Worm (Caenorhabditis elegans) whole organism, L1 larva: ENCODE data around the gene C04A2.15.

Source experiments
- C16A3.4 ChIP-seq: fragments of 150-350 bp; optimal IDR thresholded peaks from 2 replicates; lab custom pipeline; 2014; ENCODE audit warnings: missing biosample characterization, missing genetic modification characterization
- C34B4.2 ChIP-seq: sonication (generic microtip); optimal IDR thresholded peaks from 2 replicates; lab custom pipeline; 2017; ENCODE audit warnings: mild to moderate bottlenecking, missing genetic modification characterization, missing compliant biosample characterization
- F16B12.6 ChIP-seq: fragments of 150-350 bp; optimal IDR thresholded peaks from 2 replicates; lab custom pipeline; 2014; ENCODE audit warnings: missing biosample characterization, missing genetic modification characterization
- aha-1 ChIP-seq: fragments of 150-350 bp; optimal IDR thresholded peaks from 2 replicates; lab custom pipeline; 2014; ENCODE audit warnings: missing biosample characterization, missing genetic modification characterization
- alr-1 ChIP-seq: fragments of 200-800 bp; sonication (Bioruptor generic); optimal IDR thresholded peaks from 2 replicates; lab custom pipeline; 2018; ENCODE audit warnings: borderline replicate concordance, mild to moderate bottlenecking, missing genetic modification characterization, missing compliant biosample characterization
- aly-2 ChIP-seq: fragments of 150-350 bp; optimal IDR thresholded peaks from 2 replicates; lab custom pipeline; 2014; ENCODE audit warnings: missing biosample characterization, missing genetic modification characterization
- blmp-1 ChIP-seq: fragments of 150-350 bp; optimal IDR thresholded peaks from 2 replicates; lab custom pipeline; 2014; ENCODE audit warnings: missing biosample characterization, missing genetic modification characterization
- ceh-63 ChIP-seq: fragments of 200-800 bp; sonication (Bioruptor generic); optimal IDR thresholded peaks from 2 replicates; lab custom pipeline; 2018; ENCODE audit warnings: mild to moderate bottlenecking, missing genetic modification characterization, missing compliant biosample characterization
- ceh-8 ChIP-seq: fragments of 200-800 bp; sonication (Bioruptor generic); optimal IDR thresholded peaks from 2 replicates; lab custom pipeline; 2018; ENCODE audit warnings: mild to moderate bottlenecking, missing genetic modification characterization, moderate library complexity, missing compliant biosample characterization
- ceh-88 ChIP-seq: fragments of 200-800 bp; sonication (Bioruptor generic); IDR thresholded peaks from 2 replicates; pipeline ENCODE4 v1.3.6; 2022; ENCODE audit warnings: missing genetic modification characterization, missing compliant biosample characterization
- dsc-1 ChIP-seq: sonication (generic microtip); optimal IDR thresholded peaks from 2 replicates; lab custom pipeline; 2016; ENCODE audit warnings: mild to moderate bottlenecking, missing genetic modification characterization, missing compliant biosample characterization
- efl-1 ChIP-seq, 4 experiments: fragments of 150-350 bp; optimal IDR thresholded peaks in 3 of 4; peaks in 1 of 4; 1 replicate in 1 of 4; 2 replicates in 3 of 4; lab custom pipeline; 2014; ENCODE audit warnings: missing biosample characterization in 2 of 4, missing genetic modification characterization in 2 of 4, missing genetic modification reagents in 2 of 4
- efl-3 ChIP-seq: fragments of 200-800 bp; sonication (Bioruptor generic); optimal IDR thresholded peaks from 2 replicates; lab custom pipeline; 2018; ENCODE audit warnings: mild to moderate bottlenecking, missing genetic modification characterization, missing compliant biosample characterization
- egl-27 ChIP-seq, 2 experiments: fragments of 150-350 bp in 1 of 2; sonication (generic microtip); optimal IDR thresholded peaks; 3 replicates each; lab custom pipeline; 2017 to 2018; ENCODE audit warnings: missing biosample characterization in 2 of 2, missing genetic modification characterization in 2 of 2, missing genetic modification reagents in 2 of 2
- elt-3 ChIP-seq, 6 experiments: fragments of 150-350 bp in 1 of 6; sonication (generic microtip); optimal IDR thresholded peaks; 2 replicates each; lab custom pipeline; 2017 to 2018; ENCODE audit warnings: missing biosample characterization in 6 of 6, missing genetic modification characterization in 6 of 6, inconsistent platforms in 1 of 6
- fkh-10 ChIP-seq: sonication (generic microtip); optimal IDR thresholded peaks from 2 replicates; lab custom pipeline; 2017; ENCODE audit warnings: missing biosample characterization, missing genetic modification reagents, missing genetic modification characterization
- fkh-4 ChIP-seq: sonication (generic microtip); optimal IDR thresholded peaks from 2 replicates; lab custom pipeline; 2016; ENCODE audit warnings: missing compliant biosample characterization, missing genetic modification characterization, borderline replicate concordance
- hpl-2 ChIP-seq: fragments of 150-350 bp; optimal IDR thresholded peaks from 2 replicates; lab custom pipeline; 2014; ENCODE audit warnings: missing biosample characterization, missing genetic modification reagents, missing genetic modification characterization
- isw-1 ChIP-seq: fragments of 200-800 bp; sonication (Bioruptor generic); IDR thresholded peaks from 2 replicates; pipeline ENCODE4 v1.3.6; 2022; ENCODE audit warnings: missing genetic modification characterization, missing compliant biosample characterization
- jun-1 ChIP-seq: fragments of 150-350 bp; optimal IDR thresholded peaks from 2 replicates; lab custom pipeline; 2014; ENCODE audit warnings: missing biosample characterization, missing genetic modification reagents, missing genetic modification characterization
- lin-13 ChIP-seq: fragments of 150-350 bp; optimal IDR thresholded peaks from 2 replicates; lab custom pipeline; 2014; ENCODE audit warnings: missing biosample characterization, missing genetic modification reagents, missing genetic modification characterization
- lin-15B ChIP-seq: fragments of 150-350 bp; sonication (generic microtip); optimal IDR thresholded peaks from 3 replicates; lab custom pipeline; 2014; ENCODE audit warnings: missing biosample characterization, missing genetic modification characterization
- lin-35 ChIP-seq, 2 experiments: fragments of 150-350 bp; optimal IDR thresholded peaks; 2 replicates each; lab custom pipeline; 2014; ENCODE audit warnings: missing biosample characterization in 2 of 2, missing genetic modification characterization in 2 of 2, missing genetic modification reagents in 2 of 2
- lir-3 ChIP-seq: sonication (generic microtip); optimal IDR thresholded peaks from 2 replicates; lab custom pipeline; 2016; ENCODE audit warnings: mild to moderate bottlenecking, missing genetic modification characterization, moderate library complexity, missing compliant biosample characterization; ENCODE audit not compliant: poor library complexity
- lsy-2 ChIP-seq, 2 experiments: fragments of 150-350 bp; optimal IDR thresholded peaks; 2 replicates each; lab custom pipeline; 2014; ENCODE audit warnings: missing biosample characterization in 2 of 2, missing genetic modification characterization in 2 of 2
- mdl-1 ChIP-seq, 2 experiments: fragments of 150-350 bp; optimal IDR thresholded peaks; 2 replicates each; lab custom pipeline; 2014 to 2017; ENCODE audit warnings: missing biosample characterization in 2 of 2, missing genetic modification characterization in 2 of 2, inconsistent platforms in 1 of 2
- mep-1 ChIP-seq: fragments of 150-350 bp; optimal IDR thresholded peaks from 2 replicates; lab custom pipeline; 2014; ENCODE audit warnings: missing biosample characterization, missing genetic modification characterization
- nhr-11 ChIP-seq: fragments of 150-350 bp; optimal IDR thresholded peaks from 2 replicates; lab custom pipeline; 2014; ENCODE audit warnings: missing biosample characterization, missing genetic modification characterization
- nhr-12 ChIP-seq: sonication (generic microtip); optimal IDR thresholded peaks from 2 replicates; lab custom pipeline; 2017; ENCODE audit warnings: missing biosample characterization, missing genetic modification characterization
- nhr-19 ChIP-seq: fragments of 200-800 bp; sonication (Bioruptor generic); conservative IDR thresholded peaks from 2 replicates; pipeline ENCODE4 v1.3.6; 2022; ENCODE audit warnings: missing genetic modification characterization, missing compliant biosample characterization
- nhr-28 ChIP-seq: fragments of 150-350 bp; optimal IDR thresholded peaks from 2 replicates; lab custom pipeline; 2014; ENCODE audit warnings: missing biosample characterization, missing genetic modification characterization
- nhr-77 ChIP-seq: fragments of 150-350 bp; optimal IDR thresholded peaks from 2 replicates; lab custom pipeline; 2014; ENCODE audit warnings: missing biosample characterization, missing genetic modification characterization
- nhr-85 ChIP-seq: sonication (generic microtip); peaks from one replicate; lab custom pipeline; 2016; ENCODE audit warnings: missing genetic modification characterization, inconsistent platforms, missing compliant biosample characterization
- pax-3 ChIP-seq: fragments of 200-800 bp; sonication (Bioruptor generic); optimal IDR thresholded peaks from 2 replicates; lab custom pipeline; 2018; ENCODE audit warnings: mild to moderate bottlenecking, missing genetic modification characterization, moderate library complexity, missing compliant biosample characterization
- snu-23 ChIP-seq: sonication (generic microtip); optimal IDR thresholded peaks from 2 replicates; lab custom pipeline; 2016; ENCODE audit warnings: missing genetic modification characterization, missing compliant biosample characterization
- sptf-1 ChIP-seq: fragments of 150-350 bp; optimal IDR thresholded peaks from 2 replicates; lab custom pipeline; 2014; ENCODE audit warnings: missing biosample characterization, missing genetic modification characterization
- sup-37 ChIP-seq: fragments of 200-800 bp; sonication (Bioruptor generic); optimal IDR thresholded peaks from 2 replicates; lab custom pipeline; 2018; ENCODE audit warnings: mild to moderate bottlenecking, missing genetic modification characterization, missing compliant biosample characterization
- swsn-7 ChIP-seq: sonication (generic microtip); optimal IDR thresholded peaks from 2 replicates; lab custom pipeline; 2016; ENCODE audit warnings: missing genetic modification characterization, missing compliant biosample characterization
- tlp-1 ChIP-seq: fragments of 150-350 bp; optimal IDR thresholded peaks from 2 replicates; lab custom pipeline; 2014; ENCODE audit warnings: missing biosample characterization, missing genetic modification characterization
- unc-30 ChIP-seq: sonication (generic microtip); optimal IDR thresholded peaks from 2 replicates; lab custom pipeline; 2017; ENCODE audit warnings: missing biosample characterization, missing genetic modification characterization
- unc-62 ChIP-seq: fragments of 150-350 bp; optimal IDR thresholded peaks from 2 replicates; lab custom pipeline; 2014; ENCODE audit warnings: missing biosample characterization, missing genetic modification reagents, missing genetic modification characterization
- unc-86 ChIP-seq: sonication (generic microtip); optimal IDR thresholded peaks from 2 replicates; lab custom pipeline; 2016; ENCODE audit warnings: missing genetic modification characterization, missing compliant biosample characterization
- xbp-1 ChIP-seq: sonication (generic microtip); optimal IDR thresholded peaks from 2 replicates; lab custom pipeline; 2016; ENCODE audit warnings: missing genetic modification characterization, missing compliant biosample characterization
- zag-1 ChIP-seq: fragments of 150-350 bp; optimal IDR thresholded peaks from 2 replicates; lab custom pipeline; 2014; ENCODE audit warnings: missing biosample characterization, missing genetic modification characterization
- ztf-11 ChIP-seq, 2 experiments: sonication (generic microtip); optimal IDR thresholded peaks; 2 replicates each; lab custom pipeline; 2016 to 2017; ENCODE audit warnings: missing genetic modification characterization in 2 of 2, missing biosample characterization in 1 of 2, missing compliant biosample characterization in 1 of 2
- ztf-4 ChIP-seq: fragments of 150-350 bp; optimal IDR thresholded peaks from 2 replicates; lab custom pipeline; 2014; ENCODE audit warnings: missing biosample characterization, missing genetic modification characterization

Gene C04A2.15

DNA sequence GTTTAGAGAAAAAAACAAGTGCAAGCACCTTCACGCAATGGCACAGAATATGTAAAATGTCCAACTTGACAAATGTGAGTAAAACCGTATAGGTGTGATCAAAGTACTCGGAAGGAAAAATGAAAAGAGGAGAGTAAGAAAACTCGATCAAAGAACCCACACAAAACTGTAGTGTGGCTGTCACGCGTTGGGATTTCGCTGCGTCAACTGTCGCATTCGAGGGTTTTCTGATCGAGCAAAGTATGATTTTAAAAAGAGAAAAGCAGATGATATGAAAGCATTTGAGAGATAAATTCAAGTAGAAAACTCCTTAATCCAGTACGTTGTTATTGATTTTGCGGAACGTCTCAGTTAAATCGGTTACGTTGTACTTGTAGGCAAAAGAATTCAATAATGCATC is 39.8 kb downstream of the C04A2.15 start (continued):
- TF ChIP-seq lin-15B (tag; lab: Kevin White, UChicago) (no peak), elt-3 (tag; optimal IDR thresholded peaks at IDR 0.05; lab: Kevin White, UChicago) (peak in 3 of 6 experiments; percentile 19 to 84 (median 76)), nhr-77 (tag; lab: Kevin White, UChicago) (peak; percentile 48), nhr-11 (tag; lab: Kevin White, UChicago) (no peak), tlp-1 (no peak), C34B4.2 (tag; lab: Kevin White, UChicago) (no peak), pax-3 (tag; lab: Kevin White, UChicago) (peak; percentile 47), alr-1 (tag; lab: Kevin White, UChicago) (no peak), unc-62 (GFP tag; lab: Kevin White, UChicago) (no peak), ceh-88 (GFP tag; lab: Robert Waterston, UW) (no peak), zag-1 (tag; lab: Kevin White, UChicago) (no peak), lin-13 (GFP tag; lab: Kevin White, UChicago) (peak; percentile 47), dsc-1 (tag; lab: Kevin White, UChicago) (no peak), nhr-19 (GFP tag; lab: Robert Waterston, UW) (peak; percentile 99), ztf-11 (tag; optimal IDR thresholded peaks at IDR 0.05; lab: Kevin White, UChicago) (no peak), isw-1 (GFP tag; lab: Robert Waterston, UW) (no peak), fkh-4 (tag; lab: Kevin White, UChicago) (no peak), ceh-63 (GFP tag; lab: Kevin White, UChicago) (no peak), F16B12.6 (tag; lab: Kevin White, UChicago) (no peak), unc-86 (tag; lab: Kevin White, UChicago) (no peak), fkh-10 (GFP tag; lab: Kevin White, UChicago) (no peak), C16A3.4 (peak; percentile 62), unc-30 (tag; lab: Kevin White, UChicago) (no peak), hpl-2 (GFP tag; lab: Kevin White, UChicago) (no peak), ztf-4 (tag; lab: Kevin White, UChicago) (peak; percentile 78), ceh-8 (GFP tag; lab: Kevin White, UChicago) (no peak), jun-1 (tag; lab: Kevin White, UChicago) (no peak), sptf-1 (no peak), nhr-12 (no peak), swsn-7 (tag; lab: Kevin White, UChicago) (peak; percentile 42), efl-3 (GFP tag; lab: Kevin White, UChicago) (no peak)

DNA sequence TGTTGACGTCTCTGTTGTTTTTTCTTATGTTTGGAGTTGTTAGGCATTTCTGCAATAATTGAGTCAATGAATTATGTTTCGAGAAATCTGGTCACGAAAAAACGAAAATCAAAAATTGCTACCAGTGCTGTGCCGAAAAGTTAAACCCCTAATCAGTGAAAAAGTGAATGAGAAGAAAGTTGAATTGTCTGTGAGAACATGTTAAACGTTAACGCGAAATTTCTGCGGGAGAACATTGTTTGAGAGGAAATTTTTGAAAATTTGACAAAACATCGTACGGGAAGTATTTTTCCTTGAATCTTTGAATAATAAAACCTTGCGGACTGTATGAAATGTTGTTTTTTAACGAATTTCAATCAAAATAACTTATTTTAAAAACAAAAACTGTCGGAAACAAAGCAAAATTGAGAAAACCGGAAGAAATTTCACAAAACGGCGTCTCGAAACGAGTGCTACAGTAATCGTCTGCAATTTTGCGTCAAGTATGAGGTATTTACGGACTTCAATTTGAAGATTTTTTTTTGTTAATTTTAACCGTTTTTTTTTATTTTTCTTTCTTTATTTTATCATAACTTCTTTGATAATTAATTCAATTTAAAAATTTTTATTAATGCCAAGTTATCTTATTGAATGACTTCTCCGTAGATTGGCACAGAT is 41.7 kb downstream of the C04A2.15 start, which contains the start of gene adal-1:
TSS of gene adal-1 (minus strand) at position 51 of the 657 bp plus-strand sequence.
- TF ChIP-seq efl-3 (GFP tag; lab: Kevin White, UChicago) (no peak), aha-1 (tag; lab: Kevin White, UChicago) (no peak), snu-23 (GFP tag; lab: Kevin White, UChicago) (no peak), lsy-2 (tag; optimal IDR thresholded peaks at IDR 0.05; lab: Kevin White, UChicago) (peak in 1 of 2 experiments; percentile 37), blmp-1 (tag; lab: Kevin White, UChicago) (peak; percentile 43), unc-30 (tag; lab: Kevin White, UChicago) (no peak), mep-1 (tag; lab: Kevin White, UChicago) (no peak), efl-1 (optimal IDR thresholded peaks at IDR 0.05; lab: Kevin White, UChicago) (peak in 1 of 2 experiments; percentile 20), efl-1 (GFP tag; optimal IDR thresholded peaks at IDR 0.05 in 1 of 2; lab: Kevin White, UChicago) (peak in 1 of 2 experiments; percentile 81), dsc-1 (tag; lab: Kevin White, UChicago) (no peak)

DNA sequence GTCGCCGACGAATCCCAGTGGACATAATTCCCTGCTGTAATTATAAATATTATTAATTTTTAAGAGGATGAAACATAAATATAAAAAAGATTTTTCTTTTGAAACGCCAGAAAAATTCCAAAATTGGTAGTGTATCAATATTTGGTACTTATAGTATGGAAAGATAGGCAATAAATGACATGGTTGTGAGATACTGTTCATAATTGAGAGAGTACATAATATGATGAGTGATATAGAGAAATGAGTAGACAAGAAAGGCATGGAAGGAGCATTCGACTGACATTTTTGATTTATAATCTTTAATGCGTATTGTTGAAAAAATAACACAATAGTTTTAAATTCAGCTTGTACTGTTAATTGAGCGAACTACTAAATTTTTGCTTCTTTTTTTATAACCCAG is 45.5 kb downstream of the C04A2.15 start, which contains the start of gene C44B7.11:
TSS of gene C44B7.11 (minus strand) at position 34 of the 400 bp plus-strand sequence.
- no peak for TF ChIP-seq aly-2 (tag; lab: Kevin White, UChicago)
- TF ChIP-seq ceh-63 (GFP tag; lab: Kevin White, UChicago): no peak
- TF ChIP-seq fkh-10 (GFP tag; lab: Kevin White, UChicago): no peak
- TF ChIP-seq mdl-1 (tag; optimal IDR thresholded peaks at IDR 0.05; lab: Kevin White, UChicago): no peak
- TF ChIP-seq lir-3 (tag; lab: Kevin White, UChicago): no peak
- TF ChIP-seq egl-27 (tag; optimal IDR thresholded peaks at IDR 0.05; lab: Kevin White, UChicago): no peak
- TF ChIP-seq nhr-85 (tag; lab: Kevin White, UChicago): no peak
- TF ChIP-seq mep-1 (tag; lab: Kevin White, UChicago): peak; percentile 5
- no peak for TF ChIP-seq nhr-19 (GFP tag; lab: Robert Waterston, UW)
- TF ChIP-seq nhr-12: no peak
- no peak for TF ChIP-seq sup-37 (GFP tag; lab: Kevin White, UChicago)
- no peak for TF ChIP-seq nhr-28 (tag; lab: Kevin White, UChicago)
- no peak for TF ChIP-seq jun-1 (tag; lab: Kevin White, UChicago)
- TF ChIP-seq lin-35 (GFP tag; optimal IDR thresholded peaks at IDR 0.05; lab: Kevin White, UChicago): no peak
- TF ChIP-seq xbp-1 (tag; lab: Kevin White, UChicago): no peak
- no peak for TF ChIP-seq efl-1 (optimal IDR thresholded peaks at IDR 0.05; lab: Kevin White, UChicago)
- peak in 1 of 2 experiments; percentile 11 for TF ChIP-seq efl-1 (GFP tag; optimal IDR thresholded peaks at IDR 0.05 in 1 of 2; lab: Kevin White, UChicago)
- TF ChIP-seq blmp-1 (tag; lab: Kevin White, UChicago): peak; percentile 19
